Worm (Caenorhabditis elegans) whole organism, L2 larva: ENCODE results near the gene C27D6.3.

Source experiments
- C34F6.9 ChIP-seq: fragments of 150-350 bp; optimal IDR thresholded peaks from 2 replicates; lab custom pipeline; 2014; ENCODE audit warnings: missing biosample characterization, missing genetic modification characterization
- F13H6.1 ChIP-seq: sonication (generic microtip); optimal IDR thresholded peaks from 2 replicates; lab custom pipeline; 2016; ENCODE audit warnings: missing genetic modification characterization, missing compliant biosample characterization
- R02D3.7 ChIP-seq: fragments of 150-350 bp; optimal IDR thresholded peaks from 2 replicates; lab custom pipeline; 2014; ENCODE audit warnings: missing biosample characterization, missing genetic modification characterization
- Y55F3AM.14 ChIP-seq: fragments of 200-800 bp; sonication (Bioruptor generic); optimal IDR thresholded peaks from 2 replicates; lab custom pipeline; 2018; ENCODE audit warnings: mild to moderate bottlenecking, missing genetic modification characterization, missing compliant biosample characterization
- ZK546.5 ChIP-seq: sonication (generic microtip); optimal IDR thresholded peaks from 2 replicates; lab custom pipeline; 2017; ENCODE audit warnings: missing biosample characterization, missing genetic modification characterization
- alr-1 ChIP-seq: fragments of 150-350 bp; optimal IDR thresholded peaks from 2 replicates; lab custom pipeline; 2014; ENCODE audit warnings: missing biosample characterization, missing genetic modification characterization
- aly-2 ChIP-seq: fragments of 150-350 bp; optimal IDR thresholded peaks from 2 replicates; lab custom pipeline; 2014; ENCODE audit warnings: missing biosample characterization, missing genetic modification characterization
- blmp-1 ChIP-seq: sonication (generic microtip); optimal IDR thresholded peaks from 2 replicates; lab custom pipeline; 2017; ENCODE audit warnings: missing genetic modification characterization, mild to moderate bottlenecking, missing compliant biosample characterization, antibody characterized with exemption, moderate library complexity; ENCODE audit not compliant: insufficient read depth
- ceh-16 ChIP-seq: fragments of 150-350 bp; optimal IDR thresholded peaks from 2 replicates; lab custom pipeline; 2014; ENCODE audit warnings: missing biosample characterization, missing genetic modification characterization
- ceh-82 ChIP-seq: fragments of 150-350 bp; optimal IDR thresholded peaks from 2 replicates; lab custom pipeline; 2014; ENCODE audit warnings: missing biosample characterization, missing genetic modification characterization
- dmd-4 ChIP-seq: sonication (generic microtip); optimal IDR thresholded peaks from 2 replicates; lab custom pipeline; 2017; ENCODE audit warnings: missing biosample characterization, missing genetic modification characterization
- egl-27 ChIP-seq: sonication (generic microtip); optimal IDR thresholded peaks from 3 replicates; lab custom pipeline; 2017; ENCODE audit warnings: missing biosample characterization, missing genetic modification reagents, missing genetic modification characterization
- elt-1 ChIP-seq: fragments of 150-350 bp; optimal IDR thresholded peaks from 2 replicates; lab custom pipeline; 2014; ENCODE audit warnings: missing biosample characterization, missing genetic modification characterization
- elt-3 ChIP-seq: sonication (generic microtip); optimal IDR thresholded peaks from 2 replicates; lab custom pipeline; 2017; ENCODE audit warnings: missing biosample characterization, missing genetic modification characterization
- fos-1 ChIP-seq: fragments of 150-350 bp; optimal IDR thresholded peaks from 2 replicates; lab custom pipeline; 2014; ENCODE audit warnings: missing biosample characterization, missing genetic modification characterization
- gmeb-1 ChIP-seq: fragments of 150-350 bp; optimal IDR thresholded peaks from 2 replicates; lab custom pipeline; 2014; ENCODE audit warnings: missing biosample characterization, missing genetic modification characterization
- lin-11 ChIP-seq: fragments of 150-350 bp; sonication (generic microtip); optimal IDR thresholded peaks from 2 replicates; lab custom pipeline; 2014; ENCODE audit warnings: missing biosample characterization, missing genetic modification characterization, inconsistent platforms, mixed read lengths
- lin-39 ChIP-seq: fragments of 150-350 bp; optimal IDR thresholded peaks from 2 replicates; lab custom pipeline; 2014; ENCODE audit warnings: missing biosample characterization, missing genetic modification reagents, missing genetic modification characterization
- lsy-2 ChIP-seq, 2 experiments: fragments of 150-350 bp in 1 of 2; sonication (generic microtip) in 1 of 2; optimal IDR thresholded peaks; 2 replicates each; lab custom pipeline; 2014 to 2017; ENCODE audit warnings: missing biosample characterization in 2 of 2, missing genetic modification characterization in 2 of 2
- mab-5 ChIP-seq: fragments of 150-350 bp; optimal IDR thresholded peaks from 2 replicates; lab custom pipeline; 2014; ENCODE audit warnings: missing biosample characterization, missing genetic modification characterization
- mdl-1 ChIP-seq, 2 experiments: fragments of 150-350 bp in 1 of 2; sonication (generic microtip) in 1 of 2; optimal IDR thresholded peaks; 2 replicates each; lab custom pipeline; 2017; ENCODE audit warnings: missing biosample characterization in 2 of 2, missing genetic modification characterization in 2 of 2
- nhr-10 ChIP-seq: sonication (generic microtip); optimal IDR thresholded peaks from 2 replicates; lab custom pipeline; 2017; ENCODE audit warnings: missing biosample characterization, missing genetic modification characterization
- nhr-11 ChIP-seq: fragments of 150-350 bp; optimal IDR thresholded peaks from 2 replicates; lab custom pipeline; 2014; ENCODE audit warnings: missing biosample characterization, missing genetic modification characterization
- nhr-12 ChIP-seq: fragments of 150-350 bp; optimal IDR thresholded peaks from 2 replicates; lab custom pipeline; 2014; ENCODE audit warnings: missing biosample characterization, missing genetic modification characterization
- nhr-129 ChIP-seq: fragments of 150-350 bp; optimal IDR thresholded peaks from 2 replicates; lab custom pipeline; 2014; ENCODE audit warnings: missing biosample characterization, missing genetic modification characterization
- nhr-21 ChIP-seq: fragments of 150-350 bp; optimal IDR thresholded peaks from 2 replicates; lab custom pipeline; 2014; ENCODE audit warnings: missing biosample characterization, missing genetic modification characterization
- nhr-23 ChIP-seq: fragments of 150-350 bp; optimal IDR thresholded peaks from 2 replicates; lab custom pipeline; 2014; ENCODE audit warnings: missing biosample characterization, missing genetic modification reagents, missing genetic modification characterization
- nhr-237 ChIP-seq: fragments of 150-350 bp; optimal IDR thresholded peaks from 2 replicates; lab custom pipeline; 2014; ENCODE audit warnings: missing biosample characterization, missing genetic modification characterization
- nhr-25 ChIP-seq: fragments of 150-350 bp; sonication (generic microtip); optimal IDR thresholded peaks from 3 replicates; lab custom pipeline; 2014; ENCODE audit warnings: missing biosample characterization, missing genetic modification characterization
- nhr-6 ChIP-seq: fragments of 150-350 bp; optimal IDR thresholded peaks from 2 replicates; lab custom pipeline; 2014; ENCODE audit warnings: missing biosample characterization, missing genetic modification characterization
- nhr-77 ChIP-seq: fragments of 150-350 bp; optimal IDR thresholded peaks from 2 replicates; lab custom pipeline; 2014; ENCODE audit warnings: missing biosample characterization, missing genetic modification characterization
- sem-4 ChIP-seq: fragments of 150-350 bp; optimal IDR thresholded peaks from 2 replicates; lab custom pipeline; 2014; ENCODE audit warnings: missing biosample characterization, missing genetic modification reagents, missing genetic modification characterization
- skn-1 ChIP-seq: sonication (generic microtip); optimal IDR thresholded peaks from 2 replicates; lab custom pipeline; 2017; ENCODE audit warnings: missing biosample characterization, missing genetic modification characterization
- sma-3 ChIP-seq: sonication (generic microtip); optimal IDR thresholded peaks from 2 replicates; lab custom pipeline; 2016; ENCODE audit warnings: missing genetic modification reagents, missing genetic modification characterization, missing compliant biosample characterization
- sma-9 ChIP-seq, 2 experiments: fragments of 150-350 bp in 1 of 2; sonication (generic microtip) in 1 of 2; optimal IDR thresholded peaks; 2 replicates each; lab custom pipeline; 2014 to 2016; ENCODE audit warnings: missing genetic modification characterization in 2 of 2, mild to moderate bottlenecking in 1 of 2, missing biosample characterization in 1 of 2, missing compliant biosample characterization in 1 of 2, missing genetic modification reagents in 1 of 2, moderate library complexity in 1 of 2
- snpc-4 ChIP-seq: fragments of 150-350 bp; optimal IDR thresholded peaks from 2 replicates; lab custom pipeline; 2014; ENCODE audit warnings: missing biosample characterization, missing genetic modification characterization
- unc-62 ChIP-seq: fragments of 150-350 bp; optimal IDR thresholded peaks from 2 replicates; lab custom pipeline; 2014; ENCODE audit warnings: missing biosample characterization, missing genetic modification reagents, missing genetic modification characterization
- zag-1 ChIP-seq: fragments of 150-350 bp; optimal IDR thresholded peaks from 2 replicates; lab custom pipeline; 2014; ENCODE audit warnings: missing biosample characterization, missing genetic modification characterization
- ztf-1 ChIP-seq: fragments of 200-800 bp; sonication (Bioruptor generic); conservative IDR thresholded peaks from 2 replicates; pipeline ENCODE4 v1.3.6; 2022; ENCODE audit warnings: missing genetic modification characterization, missing compliant biosample characterization
- ztf-11 ChIP-seq: sonication (generic microtip); optimal IDR thresholded peaks from 2 replicates; lab custom pipeline; 2017; ENCODE audit warnings: missing biosample characterization, missing genetic modification characterization
- ztf-4 ChIP-seq: fragments of 150-350 bp; optimal IDR thresholded peaks from 2 replicates; lab custom pipeline; 2014; ENCODE audit warnings: missing biosample characterization, missing genetic modification characterization

C27D6.3 gene

DNA sequence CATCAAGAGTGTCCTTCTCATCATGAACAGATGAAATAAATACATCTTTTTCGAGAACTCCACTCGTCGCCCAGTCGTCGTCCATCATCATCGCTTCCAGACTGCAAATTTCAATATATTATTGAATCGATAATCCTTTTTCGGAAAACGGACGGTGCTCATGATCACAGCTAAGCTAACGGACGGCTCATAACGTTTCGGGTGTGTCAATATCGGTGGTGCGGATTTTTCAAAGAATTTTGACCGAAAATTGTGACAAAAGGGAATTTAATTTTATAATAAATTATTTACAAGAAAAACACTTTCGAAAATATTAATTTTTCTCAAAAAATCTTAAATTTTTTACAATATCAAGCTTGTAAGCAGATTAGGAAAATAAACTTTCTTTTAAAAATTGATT is 13.2 kb upstream of the C27D6.3 start, which contains the start of gene crh-2:
Gene crh-2, minus strand, starts transcription at position 101 of the 400 bp plus-strand sequence.
- no peak for TF ChIP-seq snpc-4 (tag; lab: Kevin White, UChicago)
- TF ChIP-seq mdl-1 (tag; optimal IDR thresholded peaks at IDR 0.05; lab: Kevin White, UChicago): no peak
- no peak for TF ChIP-seq egl-27 (tag; lab: Kevin White, UChicago)
- no peak for TF ChIP-seq dmd-4 (tag; lab: Kevin White, UChicago)
- no peak for TF ChIP-seq sma-9 (GFP tag; optimal IDR thresholded peaks at IDR 0.05; lab: Kevin White, UChicago)
- no peak for TF ChIP-seq sma-9 (tag; optimal IDR thresholded peaks at IDR 0.05; lab: Kevin White, UChicago)
- no peak for TF ChIP-seq nhr-129 (tag; lab: Kevin White, UChicago)
- TF ChIP-seq elt-1 (tag; lab: Kevin White, UChicago): no peak
- TF ChIP-seq nhr-11 (tag; lab: Kevin White, UChicago): no peak
- no peak for TF ChIP-seq ztf-11 (tag; lab: Kevin White, UChicago)
- no peak for TF ChIP-seq aly-2 (tag; lab: Kevin White, UChicago)
- no peak for TF ChIP-seq ztf-4 (tag; lab: Kevin White, UChicago)
- TF ChIP-seq zag-1 (tag; lab: Kevin White, UChicago): no peak
- no peak for TF ChIP-seq blmp-1

DNA sequence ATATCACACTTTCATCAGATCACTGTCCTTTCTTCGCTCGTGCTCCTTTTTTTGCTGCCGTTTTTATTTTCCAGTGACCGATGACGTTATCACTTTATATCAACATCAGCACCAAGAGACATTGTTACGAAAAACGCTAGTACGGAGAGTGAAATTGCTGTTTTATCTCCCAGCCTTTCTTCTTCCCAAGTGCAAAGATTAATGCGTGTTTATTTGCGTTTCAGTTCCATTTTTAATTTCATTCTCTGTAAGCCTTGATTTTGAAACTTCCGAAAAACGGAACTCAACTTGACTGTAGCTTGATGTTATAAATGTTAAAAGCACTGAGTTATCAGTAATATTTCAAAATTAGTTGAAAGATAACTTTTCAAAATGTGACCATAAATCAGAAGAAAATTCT is 12.6 kb upstream of the C27D6.3 start:
- TF ChIP-seq sma-9 (GFP tag; optimal IDR thresholded peaks at IDR 0.05; lab: Kevin White, UChicago) (peak; percentile 29), sma-9 (tag; optimal IDR thresholded peaks at IDR 0.05; lab: Kevin White, UChicago) (no peak), alr-1 (tag; lab: Kevin White, UChicago) (no peak), zag-1 (tag; lab: Kevin White, UChicago) (no peak), lsy-2 (tag; optimal IDR thresholded peaks at IDR 0.05; lab: Kevin White, UChicago) (no peak), nhr-21 (tag; lab: Kevin White, UChicago) (no peak), fos-1 (tag; lab: Kevin White, UChicago) (peak; percentile 63), ceh-82 (tag; lab: Kevin White, UChicago) (no peak), sem-4 (tag; lab: Kevin White, UChicago) (no peak), ZK546.5 (tag; lab: Kevin White, UChicago) (no peak), gmeb-1 (tag; lab: Kevin White, UChicago) (no peak), nhr-23 (tag; lab: Kevin White, UChicago) (no peak), elt-1 (tag; lab: Kevin White, UChicago) (no peak), nhr-129 (tag; lab: Kevin White, UChicago) (no peak)

- TF ChIP-seq alr-1 (tag; lab: Kevin White, UChicago) (no peak), nhr-21 (tag; lab: Kevin White, UChicago) (no peak), lin-11 (no peak), lin-39 (tag; lab: Kevin White, UChicago) (no peak), nhr-237 (tag; lab: Kevin White, UChicago) (no peak), R02D3.7 (tag; lab: Kevin White, UChicago) (no peak), mdl-1 (tag; optimal IDR thresholded peaks at IDR 0.05; lab: Kevin White, UChicago) (no peak), fos-1 (tag; lab: Kevin White, UChicago) (peak; percentile 59), sma-9 (GFP tag; optimal IDR thresholded peaks at IDR 0.05; lab: Kevin White, UChicago) (peak; percentile 14), sma-9 (tag; optimal IDR thresholded peaks at IDR 0.05; lab: Kevin White, UChicago) (no peak), ZK546.5 (tag; lab: Kevin White, UChicago) (no peak), ztf-11 (tag; lab: Kevin White, UChicago) (no peak), F13H6.1 (tag; lab: Kevin White, UChicago) (peak; percentile 25), gmeb-1 (tag; lab: Kevin White, UChicago) (no peak), elt-1 (tag; lab: Kevin White, UChicago) (no peak), dmd-4 (tag; lab: Kevin White, UChicago) (no peak), nhr-10 (no peak), unc-62 (no peak), nhr-129 (tag; lab: Kevin White, UChicago) (no peak), ceh-16 (no peak), C34F6.9 (tag; lab: Kevin White, UChicago) (no peak), nhr-25 (no peak), sma-3 (GFP tag; lab: Kevin White, UChicago) (no peak), nhr-11 (tag; lab: Kevin White, UChicago) (no peak), egl-27 (tag; lab: Kevin White, UChicago) (peak; percentile 15), ztf-1 (GFP tag; lab: Robert Waterston, UW) (no peak), skn-1 (no peak), ztf-4 (tag; lab: Kevin White, UChicago) (no peak), nhr-77 (tag; lab: Kevin White, UChicago) (no peak), zag-1 (tag; lab: Kevin White, UChicago) (no peak), lsy-2 (tag; optimal IDR thresholded peaks at IDR 0.05; lab: Kevin White, UChicago) (no peak), mab-5 (tag; lab: Kevin White, UChicago) (no peak), elt-3 (tag; lab: Kevin White, UChicago) (no peak), Y55F3AM.14 (GFP tag; lab: Kevin White, UChicago) (no peak), nhr-6 (tag; lab: Kevin White, UChicago) (no peak), nhr-12 (no peak)
- TF ChIP-seq, all 48 proteins: peak for 4
These were observed 11.8 kb upstream of the C27D6.3 start for ce11 chrII:5185955-5186539.
